Fruit fly (Drosophila melanogaster): Measurements from ENCODE around the gene CG13643.

CG13643 gene

dm6 chr3R:24893320-24893955 lies 12.4 kb downstream of the CG13643 start (continued):
- peak; percentile 66 for TF ChIP-seq dmrt93B (GFP tag; optimal IDR thresholded peaks at IDR 0.05)

- no peak for TF ChIP-seq HLH106 (tag; optimal IDR thresholded peaks at IDR 0.05)
- no peak for TF ChIP-seq N (GFP tag; optimal IDR thresholded peaks at IDR 0.05)
- no peak for TF ChIP-seq fru (GFP tag; optimal IDR thresholded peaks at IDR 0.05)
- TF ChIP-seq Hr78 (GFP tag; optimal IDR thresholded peaks at IDR 0.05) = no peak
- no peak for TF ChIP-seq Rel (GFP tag; optimal IDR thresholded peaks at IDR 0.05)
- no peak for TF ChIP-seq Rel (tag; optimal IDR thresholded peaks at IDR 0.05)
- TF ChIP-seq OdsH (GFP tag; optimal IDR thresholded peaks at IDR 0.05) = no peak
- no peak for TF ChIP-seq Dif (GFP tag; optimal IDR thresholded peaks at IDR 0.05; ENCODE audit: partially characterized antibody)
- no peak for TF ChIP-seq h (GFP tag; optimal IDR thresholded peaks at IDR 0.05)
- no peak for TF ChIP-seq dl (GFP tag; optimal IDR thresholded peaks at IDR 0.05; ENCODE audit: insufficient read depth in 1 of 2, partially characterized antibody in 2 of 2)
- no peak for TF ChIP-seq Vsx2 (GFP tag; optimal IDR thresholded peaks at IDR 0.05; ENCODE audit: partially characterized antibody)
- TF ChIP-seq dsf (GFP tag; optimal IDR thresholded peaks at IDR 0.05; ENCODE audit: borderline replicate concordance) = no peak
- TF ChIP-seq CrebA (GFP tag; optimal IDR thresholded peaks at IDR 0.05; ENCODE audit: borderline replicate concordance) = no peak
- TF ChIP-seq GATAd (GFP tag; optimal IDR thresholded peaks at IDR 0.05) = no peak
- no peak for TF ChIP-seq lola (GFP tag; optimal IDR thresholded peaks at IDR 0.05)
Measured at dm6 chr3R:24890919-24891318, 14.9 kb downstream of the CG13643 start.

dm6 chr3R:24890217-24890616 lies 15.6 kb downstream of the CG13643 start:
- TF ChIP-seq br (GFP tag; optimal IDR thresholded peaks at IDR 0.05) = no peak
- TF ChIP-seq jim (GFP tag; optimal IDR thresholded peaks at IDR 0.05) = no peak
- TF ChIP-seq Myc (optimal IDR thresholded peaks at IDR 0.05) = no peak
- no peak for TF ChIP-seq CrebA (GFP tag; optimal IDR thresholded peaks at IDR 0.05; ENCODE audit: borderline replicate concordance)
- no peak for TF ChIP-seq psq (GFP tag; optimal IDR thresholded peaks at IDR 0.05)
- no peak for TF ChIP-seq foxo (GFP tag; optimal IDR thresholded peaks at IDR 0.05)
- no peak for TF ChIP-seq sage (GFP tag; optimal IDR thresholded peaks at IDR 0.05)
- TF ChIP-seq dl (GFP tag; optimal IDR thresholded peaks at IDR 0.05; ENCODE audit: insufficient read depth in 1 of 2, partially characterized antibody in 2 of 2) = no peak
- TF ChIP-seq sv (GFP tag; optimal IDR thresholded peaks at IDR 0.05) = no peak
- no peak for TF ChIP-seq usp (GFP tag; optimal IDR thresholded peaks at IDR 0.05)
- TF ChIP-seq lola (GFP tag; optimal IDR thresholded peaks at IDR 0.05) = no peak
- TF ChIP-seq ey (GFP tag; optimal IDR thresholded peaks at IDR 0.05) = no peak
- no peak for TF ChIP-seq Abd-B (GFP tag; optimal IDR thresholded peaks at IDR 0.05)
- TF ChIP-seq CG9705 (GFP tag; optimal IDR thresholded peaks at IDR 0.05) = no peak
- no peak for TF ChIP-seq GATAd (GFP tag; optimal IDR thresholded peaks at IDR 0.05)
- TF ChIP-seq dmrt93B (GFP tag; optimal IDR thresholded peaks at IDR 0.05) = no peak

dm6 chr3R:24889303-24889892 lies 16.4 kb downstream of the CG13643 start:
- TF ChIP-seq h (GFP tag; optimal IDR thresholded peaks at IDR 0.05) = peak; percentile 54
- peak; percentile 10 for TF ChIP-seq br (GFP tag; optimal IDR thresholded peaks at IDR 0.05)
- no peak for TF ChIP-seq HLH106 (tag; optimal IDR thresholded peaks at IDR 0.05)
- no peak for TF ChIP-seq N (GFP tag; optimal IDR thresholded peaks at IDR 0.05)
- peak; percentile 10 for TF ChIP-seq Vsx2 (GFP tag; optimal IDR thresholded peaks at IDR 0.05; ENCODE audit: partially characterized antibody)
- TF ChIP-seq psq (GFP tag; optimal IDR thresholded peaks at IDR 0.05) = no peak
- TF ChIP-seq Rel (GFP tag; optimal IDR thresholded peaks at IDR 0.05) = no peak
- TF ChIP-seq Rel (tag; optimal IDR thresholded peaks at IDR 0.05) = peak; percentile 76
- no peak for TF ChIP-seq sage (GFP tag; optimal IDR thresholded peaks at IDR 0.05)
- no peak for TF ChIP-seq Hr83 (GFP tag; optimal IDR thresholded peaks at IDR 0.05; ENCODE audit: poor library complexity, severe bottlenecking)
- TF ChIP-seq Myc (optimal IDR thresholded peaks at IDR 0.05) = no peak
- TF ChIP-seq tai (GFP tag; optimal IDR thresholded peaks at IDR 0.05) = no peak
- TF ChIP-seq Dif (GFP tag; optimal IDR thresholded peaks at IDR 0.05; ENCODE audit: partially characterized antibody) = no peak

- no peak for TF ChIP-seq usp (GFP tag; optimal IDR thresholded peaks at IDR 0.05)
- TF ChIP-seq CrebA (GFP tag; optimal IDR thresholded peaks at IDR 0.05; ENCODE audit: borderline replicate concordance) = no peak
- no peak for TF ChIP-seq HLH106 (tag; optimal IDR thresholded peaks at IDR 0.05)
- no peak for TF ChIP-seq sage (GFP tag; optimal IDR thresholded peaks at IDR 0.05)
- no peak for TF ChIP-seq ey (GFP tag; optimal IDR thresholded peaks at IDR 0.05)
- TF ChIP-seq Hr78 (GFP tag; optimal IDR thresholded peaks at IDR 0.05) = no peak
- no peak for TF ChIP-seq Vsx2 (GFP tag; optimal IDR thresholded peaks at IDR 0.05; ENCODE audit: partially characterized antibody)
- TF ChIP-seq brk (GFP tag; optimal IDR thresholded peaks at IDR 0.05) = no peak
- no peak for TF ChIP-seq br (GFP tag; optimal IDR thresholded peaks at IDR 0.05)
- TF ChIP-seq dl (GFP tag; optimal IDR thresholded peaks at IDR 0.05; ENCODE audit: insufficient read depth in 1 of 2, partially characterized antibody in 2 of 2) = no peak
- TF ChIP-seq OdsH (GFP tag; optimal IDR thresholded peaks at IDR 0.05) = no peak
- TF ChIP-seq dmrt93B (GFP tag; optimal IDR thresholded peaks at IDR 0.05) = no peak
- no peak for TF ChIP-seq Abd-B (GFP tag; optimal IDR thresholded peaks at IDR 0.05)
- no peak for TF ChIP-seq CG32264 (GFP tag; optimal IDR thresholded peaks at IDR 0.05)
- no peak for TF ChIP-seq sv (GFP tag; optimal IDR thresholded peaks at IDR 0.05)
- TF ChIP-seq fru (GFP tag; optimal IDR thresholded peaks at IDR 0.05) = no peak
- TF ChIP-seq Jra (GFP tag; optimal IDR thresholded peaks at IDR 0.05) = no peak
- TF ChIP-seq rgr (GFP tag; optimal IDR thresholded peaks at IDR 0.05) = no peak
- TF ChIP-seq h (GFP tag; optimal IDR thresholded peaks at IDR 0.05) = no peak
Measured at dm6 chr3R:24888418-24888817, 17.4 kb downstream of the CG13643 start.
